Worm (Caenorhabditis elegans) whole organism, late embryonic: Measurements from ENCODE around the gene pitr-1.
"Not testable (repeated sequence)": the region's sequence is repeated elsewhere in the genome, so short reads cannot be mapped to it uniquely, and the experiment has no call there.

ENCODE experiments used
- T23F11.4 ChIP-seq: fragments of 200-800 bp; sonication (Bioruptor generic); optimal IDR thresholded peaks from 2 replicates; lab custom pipeline; 2018; ENCODE audit warnings: mild to moderate bottlenecking, missing genetic modification characterization, missing compliant biosample characterization
- ahr-1 ChIP-seq: sonication (generic microtip); optimal IDR thresholded peaks from 2 replicates; lab custom pipeline; 2016; ENCODE audit warnings: missing genetic modification characterization, missing compliant biosample characterization
- ama-1 ChIP-seq: fragments of 150-350 bp; optimal IDR thresholded peaks from 2 replicates; lab custom pipeline; 2014
- ceh-2 ChIP-seq: sonication (generic microtip); optimal IDR thresholded peaks from 2 replicates; lab custom pipeline; 2016; ENCODE audit warnings: missing genotype, missing genetic modification characterization, missing compliant biosample characterization
- ceh-9 ChIP-seq: sonication (generic microtip); optimal IDR thresholded peaks from 2 replicates; lab custom pipeline; 2016; ENCODE audit warnings: mild to moderate bottlenecking, missing genetic modification characterization, inconsistent platforms, missing compliant biosample characterization
- elt-2 ChIP-seq: sonication (generic microtip); optimal IDR thresholded peaks from 2 replicates; lab custom pipeline; 2016; ENCODE audit warnings: missing genetic modification reagents, missing genetic modification characterization, missing compliant biosample characterization
- fkh-10 ChIP-seq: fragments of 150-350 bp; optimal IDR thresholded peaks from 2 replicates; lab custom pipeline; 2014; ENCODE audit warnings: missing biosample characterization, missing genetic modification reagents, missing genetic modification characterization
- nfya-1 ChIP-seq: sonication (generic microtip); optimal IDR thresholded peaks from 2 replicates; lab custom pipeline; 2017; ENCODE audit warnings: missing genetic modification characterization, mild to moderate bottlenecking, missing compliant biosample characterization, antibody characterized with exemption, moderate library complexity
- nhr-232 ChIP-seq: sonication (generic microtip); optimal IDR thresholded peaks from 2 replicates; lab custom pipeline; 2016; ENCODE audit warnings: missing genetic modification characterization, missing compliant biosample characterization
- pag-3 ChIP-seq: sonication (generic microtip); optimal IDR thresholded peaks from 2 replicates; lab custom pipeline; 2016; ENCODE audit warnings: missing compliant biosample characterization, missing genetic modification characterization, borderline replicate concordance
- pha-4 ChIP-seq: fragments of 150-350 bp; optimal IDR thresholded peaks from 2 replicates; lab custom pipeline; 2018; ENCODE audit warnings: missing biosample characterization, missing genetic modification reagents, missing genetic modification characterization
- sox-2 ChIP-seq: fragments of 200-800 bp; sonication (Bioruptor generic); IDR thresholded peaks from 2 replicates; pipeline ENCODE4 v1.3.6; 2022; ENCODE audit warnings: missing genetic modification reagents, missing genetic modification characterization, missing compliant biosample characterization
- sox-4 ChIP-seq: sonication (generic microtip); optimal IDR thresholded peaks from 2 replicates; lab custom pipeline; 2017; ENCODE audit warnings: mild to moderate bottlenecking, missing genetic modification characterization, inconsistent platforms, missing compliant biosample characterization
- tbx-7 ChIP-seq: sonication (generic microtip); optimal IDR thresholded peaks from 2 replicates; lab custom pipeline; 2016; ENCODE audit warnings: missing genotype, missing genetic modification characterization, missing compliant biosample characterization

ce11 chrIV:7365011-7365410 is 28.9 kb upstream of the pitr-1 start, which contains the start of gene Y40C5A.4:
- TF ChIP-seq pha-4; fkh-10 (GFP tag; lab: Kevin White, UChicago); nfya-1; ama-1 (lab: Kevin White, UChicago); nhr-232 (tag; lab: Kevin White, UChicago); ceh-9; T23F11.4 (GFP tag; lab: Kevin White, UChicago); sox-2 (GFP tag; lab: Robert Waterston, UW); ceh-2 (tag; lab: Kevin White, UChicago); ahr-1; pag-3 (tag; lab: Kevin White, UChicago); tbx-7; sox-4; elt-2 (tag; lab: Kevin White, UChicago): not testable (repeated sequence)
